Worm (Caenorhabditis elegans) whole organism, young adult: ENCODE data around the gene sri-21.

Source experiments
- B0019.2 ChIP-seq: fragments of 200-800 bp; sonication (Bioruptor generic); conservative IDR thresholded peaks from 2 replicates; pipeline ENCODE4 v1.3.6; 2022; ENCODE audit warnings: missing genetic modification reagents, missing genetic modification characterization, missing compliant biosample characterization
- B0336.3 ChIP-seq: fragments of 200-800 bp; sonication (Bioruptor generic); IDR thresholded peaks from 2 replicates; pipeline ENCODE4 v1.3.6; 2022; ENCODE audit warnings: missing genetic modification characterization, missing compliant biosample characterization
- D2030.7 ChIP-seq: fragments of 200-800 bp; sonication (Bioruptor generic); IDR thresholded peaks from 2 replicates; pipeline ENCODE4 v1.3.6; 2022; ENCODE audit warnings: missing genetic modification reagents, missing genetic modification characterization, missing compliant biosample characterization
- F37B4.10 ChIP-seq: fragments of 200-800 bp; sonication (Bioruptor generic); IDR thresholded peaks from 2 replicates; pipeline ENCODE4 v1.3.6; 2022; ENCODE audit warnings: missing genetic modification characterization, missing compliant biosample characterization
- F57A8.1 ChIP-seq: fragments of 200-800 bp; sonication (Bioruptor generic); optimal IDR thresholded peaks from 2 replicates; lab custom pipeline; 2018; ENCODE audit warnings: mild to moderate bottlenecking, missing genetic modification characterization, moderate library complexity, missing compliant biosample characterization
- K12H6.12 ChIP-seq: fragments of 200-800 bp; sonication (Bioruptor generic); optimal IDR thresholded peaks from 2 replicates; lab custom pipeline; 2018; ENCODE audit warnings: mild to moderate bottlenecking, missing genetic modification characterization, missing compliant biosample characterization
- Y53F4B.3 ChIP-seq: fragments of 200-800 bp; sonication (Bioruptor generic); IDR thresholded peaks from 2 replicates; pipeline ENCODE4 v1.3.6; 2022; ENCODE audit warnings: missing genetic modification reagents, missing genetic modification characterization, missing compliant biosample characterization
- Y79H2A.3 ChIP-seq: fragments of 200-800 bp; sonication (Bioruptor generic); conservative IDR thresholded peaks from 2 replicates; pipeline ENCODE4 v1.3.6; 2022; ENCODE audit warnings: missing genetic modification reagents, missing genetic modification characterization, missing compliant biosample characterization
- Y95B8A.8 ChIP-seq: fragments of 200-800 bp; sonication (Bioruptor generic); IDR thresholded peaks from 2 replicates; pipeline ENCODE4 v1.3.6; 2022; ENCODE audit warnings: missing genetic modification reagents, missing genetic modification characterization, missing compliant biosample characterization
- ZK185.1 ChIP-seq: sonication (generic microtip); optimal IDR thresholded peaks from 2 replicates; lab custom pipeline; 2016; ENCODE audit warnings: mild to moderate bottlenecking, missing genetic modification characterization, missing compliant biosample characterization; ENCODE audit not compliant: poor library complexity, severe bottlenecking
- akir-1 ChIP-seq: fragments of 200-800 bp; sonication (Bioruptor generic); optimal IDR thresholded peaks from 2 replicates; lab custom pipeline; 2018; ENCODE audit warnings: mild to moderate bottlenecking, missing genetic modification characterization, moderate library complexity, missing compliant biosample characterization
- ama-1 ChIP-seq, 3 experiments: fragments of 150-350 bp in 1 of 3; sonication (generic microtip) in 2 of 3; optimal IDR thresholded peaks; 2 replicates each; lab custom pipeline; 2014 to 2018; ENCODE audit warnings: missing biosample characterization in 2 of 3, missing genetic modification characterization in 2 of 3, missing genetic modification reagents in 2 of 3
- athp-1 ChIP-seq: sonication (generic microtip); optimal IDR thresholded peaks from 2 replicates; lab custom pipeline; 2017; ENCODE audit warnings: mild to moderate bottlenecking, missing genetic modification characterization, missing compliant biosample characterization
- cebp-1 ChIP-seq, 2 experiments: fragments of 200-800 bp in 1 of 2; sonication (Bioruptor generic) in 1 of 2; sonication (generic microtip) in 1 of 2; IDR thresholded peaks in 1 of 2; optimal IDR thresholded peaks in 1 of 2; 2 replicates each; pipeline versions ENCODE4 v1.3.6 to Lab custom; 2017 to 2022; ENCODE audit warnings: missing compliant biosample characterization in 2 of 2, missing genetic modification characterization in 2 of 2, mild to moderate bottlenecking in 1 of 2, missing genetic modification reagents in 1 of 2, moderate library complexity in 1 of 2
- die-1 ChIP-seq: sonication (generic microtip); optimal IDR thresholded peaks from 2 replicates; lab custom pipeline; 2016; ENCODE audit warnings: missing genotype, mild to moderate bottlenecking, missing genetic modification characterization, missing compliant biosample characterization
- dox-1 ChIP-seq: fragments of 200-800 bp; sonication (Bioruptor generic); IDR thresholded peaks from 2 replicates; pipeline ENCODE4 v1.3.6; 2022; ENCODE audit warnings: missing genetic modification reagents, missing genetic modification characterization, missing compliant biosample characterization
- dpl-1 ChIP-seq: fragments of 150-350 bp; optimal IDR thresholded peaks from 2 replicates; lab custom pipeline; 2014; ENCODE audit warnings: missing biosample characterization, missing genetic modification reagents, missing genetic modification characterization
- egl-18 ChIP-seq: fragments of 200-800 bp; sonication (Bioruptor generic); IDR thresholded peaks from 2 replicates; pipeline ENCODE4 v1.3.6; 2022; ENCODE audit warnings: missing genetic modification reagents, missing genetic modification characterization, missing compliant biosample characterization
- egl-44 ChIP-seq: fragments of 200-800 bp; sonication (Bioruptor generic); IDR thresholded peaks from 2 replicates; pipeline ENCODE4 v1.3.6; 2022; ENCODE audit warnings: missing genetic modification reagents, missing genetic modification characterization, missing compliant biosample characterization
- ets-4 ChIP-seq: fragments of 200-800 bp; sonication (Bioruptor generic); optimal IDR thresholded peaks from 2 replicates; lab custom pipeline; 2018; ENCODE audit warnings: mild to moderate bottlenecking, missing genetic modification characterization, missing compliant biosample characterization
- fkh-3 ChIP-seq: sonication (generic microtip); optimal IDR thresholded peaks from 2 replicates; lab custom pipeline; 2016; ENCODE audit warnings: mild to moderate bottlenecking, missing genetic modification characterization, missing compliant biosample characterization
- hmg-20 ChIP-seq: fragments of 200-800 bp; sonication (Bioruptor generic); IDR thresholded peaks from 2 replicates; pipeline ENCODE4 v1.3.6; 2022; ENCODE audit warnings: missing genetic modification reagents, missing genetic modification characterization, missing compliant biosample characterization
- let-607 ChIP-seq, 2 experiments: fragments of 200-800 bp in 1 of 2; sonication (Bioruptor generic) in 1 of 2; sonication (generic microtip) in 1 of 2; optimal IDR thresholded peaks; 2 replicates each; lab custom pipeline; 2016 to 2018; ENCODE audit warnings: mild to moderate bottlenecking in 2 of 2, missing compliant biosample characterization in 2 of 2, missing genetic modification characterization in 2 of 2, moderate library complexity in 2 of 2, missing genotype in 1 of 2
- lin-54 ChIP-seq: fragments of 200-800 bp; sonication (Bioruptor generic); optimal IDR thresholded peaks from 2 replicates; lab custom pipeline; 2018; ENCODE audit warnings: mild to moderate bottlenecking, missing genetic modification characterization, missing compliant biosample characterization
- lir-1 ChIP-seq: fragments of 200-800 bp; sonication (Bioruptor generic); conservative IDR thresholded peaks from 2 replicates; pipeline ENCODE4 v1.3.6; 2022; ENCODE audit warnings: missing genetic modification reagents, missing genetic modification characterization, missing compliant biosample characterization
- lsy-27 ChIP-seq: sonication (generic microtip); optimal IDR thresholded peaks from 2 replicates; lab custom pipeline; 2017; ENCODE audit warnings: missing genetic modification characterization, mild to moderate bottlenecking, missing compliant biosample characterization, antibody characterized with exemption, missing genotype, borderline replicate concordance; ENCODE audit not compliant: insufficient read depth
- madf-10 ChIP-seq: sonication (generic microtip); optimal IDR thresholded peaks from 2 replicates; lab custom pipeline; 2016; ENCODE audit warnings: mild to moderate bottlenecking, missing genetic modification characterization, missing compliant biosample characterization
- madf-8 ChIP-seq: fragments of 200-800 bp; sonication (Bioruptor generic); conservative IDR thresholded peaks from 2 replicates; pipeline ENCODE4 v1.3.6; 2022; ENCODE audit warnings: missing genetic modification reagents, missing genetic modification characterization, missing compliant biosample characterization
- mes-4 ChIP-seq: sonication (generic microtip); optimal IDR thresholded peaks from 2 replicates; lab custom pipeline; 2016; ENCODE audit warnings: missing genotype, missing genetic modification characterization, missing compliant biosample characterization
- nhr-179 ChIP-seq: sonication (generic microtip); optimal IDR thresholded peaks from 2 replicates; lab custom pipeline; 2016; ENCODE audit warnings: mild to moderate bottlenecking, missing genetic modification characterization, missing compliant biosample characterization
- nhr-80 ChIP-seq: sonication (generic microtip); optimal IDR thresholded peaks from 2 replicates; lab custom pipeline; 2016; ENCODE audit warnings: missing genetic modification characterization, missing compliant biosample characterization
- rec-8 ChIP-seq, 2 experiments: sonication (generic microtip); optimal IDR thresholded peaks; 2 replicates each; lab custom pipeline; 2016; ENCODE audit warnings: mild to moderate bottlenecking in 2 of 2, missing genetic modification characterization in 2 of 2, missing genetic modification reagents in 2 of 2, missing genotype in 2 of 2, missing biosample characterization in 1 of 2, missing compliant biosample characterization in 1 of 2, moderate library complexity in 1 of 2
- repo-1 ChIP-seq: sonication (generic microtip); optimal IDR thresholded peaks from 2 replicates; lab custom pipeline; 2017; ENCODE audit warnings: mild to moderate bottlenecking, missing genetic modification characterization, missing compliant biosample characterization
- sdz-38 ChIP-seq: sonication (generic microtip); optimal IDR thresholded peaks from 2 replicates; lab custom pipeline; 2016; ENCODE audit warnings: missing genotype, missing genetic modification characterization, missing compliant biosample characterization
- snpc-1.3 ChIP-seq: sonication (generic microtip); optimal IDR thresholded peaks from 2 replicates; lab custom pipeline; 2017; ENCODE audit warnings: missing genetic modification characterization, mild to moderate bottlenecking, missing compliant biosample characterization, antibody characterized with exemption, moderate library complexity, missing genotype, missing genetic modification reagents; ENCODE audit not compliant: insufficient read depth
- sptf-2 ChIP-seq: fragments of 200-800 bp; sonication (Bioruptor generic); optimal IDR thresholded peaks from 2 replicates; lab custom pipeline; 2018; ENCODE audit warnings: mild to moderate bottlenecking, missing genetic modification characterization, missing compliant biosample characterization
- tbp1 ChIP-seq: fragments of 200-800 bp; sonication (Bioruptor generic); optimal IDR thresholded peaks from 2 replicates; lab custom pipeline; 2018; ENCODE audit warnings: mild to moderate bottlenecking, missing genetic modification characterization, missing compliant biosample characterization
- unc-130 ChIP-seq: sonication (generic microtip); optimal IDR thresholded peaks from 2 replicates; lab custom pipeline; 2016; ENCODE audit warnings: missing genetic modification reagents, missing genetic modification characterization, missing compliant biosample characterization
- zfh-2 ChIP-seq: fragments of 200-800 bp; sonication (Bioruptor generic); conservative IDR thresholded peaks from 2 replicates; pipeline ENCODE4 v1.3.6; 2022; ENCODE audit warnings: missing genetic modification reagents, missing genetic modification characterization, missing compliant biosample characterization
- ztf-18 ChIP-seq: sonication (generic microtip); optimal IDR thresholded peaks from 2 replicates; lab custom pipeline; 2016; ENCODE audit warnings: missing genotype, mild to moderate bottlenecking, missing genetic modification characterization, missing compliant biosample characterization
- ztf-3 ChIP-seq: fragments of 200-800 bp; sonication (Bioruptor generic); optimal IDR thresholded peaks from 2 replicates; lab custom pipeline; 2018; ENCODE audit warnings: mild to moderate bottlenecking, missing genetic modification characterization, missing compliant biosample characterization
- ztf-6 ChIP-seq: fragments of 200-800 bp; sonication (Bioruptor generic); IDR thresholded peaks from 2 replicates; pipeline ENCODE4 v1.3.6; 2022; ENCODE audit warnings: missing genetic modification reagents, missing genetic modification characterization, missing compliant biosample characterization

sri-21 gene

DNA sequence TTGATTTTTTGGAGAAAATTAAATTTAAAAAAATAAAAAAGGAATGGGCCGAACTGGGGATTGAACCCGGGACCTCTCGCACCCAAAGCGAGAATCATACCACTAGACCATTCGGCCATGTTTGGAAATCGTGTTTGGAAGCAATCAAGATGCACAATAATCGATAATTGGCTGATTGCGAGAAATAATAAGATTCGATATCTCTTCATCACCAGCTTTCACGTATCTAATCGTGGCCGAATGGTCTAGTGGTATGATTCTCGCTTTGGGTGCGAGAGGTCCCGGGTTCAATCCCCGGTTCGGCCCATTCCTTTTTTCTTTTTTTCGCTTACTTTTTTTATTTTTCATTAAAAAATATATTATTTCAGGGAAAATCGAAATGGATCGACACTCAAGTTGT, 32.4 kb downstream of the sri-21 start (continued):
- TF ChIP-seq hmg-20 (GFP tag; lab: Robert Waterston, UW): no peak
- peak in 1 of 2 experiments; percentile 35 for TF ChIP-seq rec-8 (tag; optimal IDR thresholded peaks at IDR 0.05; lab: Kevin White, UChicago)
- no peak for TF ChIP-seq lsy-27 (tag; lab: Kevin White, UChicago)
- TF ChIP-seq die-1 (tag; lab: Kevin White, UChicago): peak; percentile 54
- no peak for TF ChIP-seq akir-1 (GFP tag; lab: Kevin White, UChicago)
- TF ChIP-seq tbp1 (GFP tag; lab: Kevin White, UChicago): peak; percentile 87
- no peak for TF ChIP-seq fkh-3 (tag; lab: Kevin White, UChicago)
- no peak for TF ChIP-seq ztf-18 (tag; lab: Kevin White, UChicago)
- no peak for TF ChIP-seq B0019.2
- TF ChIP-seq madf-10 (tag; lab: Kevin White, UChicago): no peak
- no peak for TF ChIP-seq ama-1 (optimal IDR thresholded peaks at IDR 0.05; lab: Kevin White, UChicago)
- TF ChIP-seq ama-1 (GFP tag; optimal IDR thresholded peaks at IDR 0.05; lab: Kevin White, UChicago): peak in 1 of 2 experiments; percentile 86
- no peak for TF ChIP-seq nhr-179 (tag; lab: Kevin White, UChicago)
- peak; percentile 31 for TF ChIP-seq snpc-1.3 (tag; lab: Kevin White, UChicago)
- TF ChIP-seq let-607 (tag; optimal IDR thresholded peaks at IDR 0.05; lab: Kevin White, UChicago): no peak
- TF ChIP-seq F57A8.1 (GFP tag; lab: Kevin White, UChicago): no peak
- no peak for TF ChIP-seq ets-4
- no peak for TF ChIP-seq sptf-2 (GFP tag; lab: Kevin White, UChicago)
- no peak for TF ChIP-seq dox-1 (GFP tag; lab: Robert Waterston, UW)

DNA sequence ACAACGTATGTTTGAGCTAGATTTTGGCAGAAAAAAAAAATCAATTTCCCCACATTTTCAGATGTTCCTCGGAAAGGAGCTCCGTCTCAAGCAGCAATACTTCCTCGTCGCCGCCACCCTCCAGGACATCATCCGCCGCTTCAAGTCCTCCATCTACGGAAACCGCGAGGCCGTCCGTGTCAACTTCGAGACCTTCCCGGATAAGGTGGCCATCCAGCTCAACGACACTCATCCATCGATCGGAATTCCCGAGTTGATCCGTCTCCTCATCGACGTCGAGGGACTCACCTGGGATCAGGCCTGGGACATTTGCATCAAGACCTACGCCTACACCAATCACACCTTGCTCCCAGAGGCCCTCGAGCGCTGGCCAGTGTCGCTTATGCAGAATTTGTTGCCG, 33.0 kb downstream of the sri-21 start:
- no peak for TF ChIP-seq hmg-20 (GFP tag; lab: Robert Waterston, UW)
- peak; percentile 59; the same call in 1 of the 2 replicates for TF ChIP-seq zfh-2 (GFP tag; lab: Robert Waterston, UW)

DNA sequence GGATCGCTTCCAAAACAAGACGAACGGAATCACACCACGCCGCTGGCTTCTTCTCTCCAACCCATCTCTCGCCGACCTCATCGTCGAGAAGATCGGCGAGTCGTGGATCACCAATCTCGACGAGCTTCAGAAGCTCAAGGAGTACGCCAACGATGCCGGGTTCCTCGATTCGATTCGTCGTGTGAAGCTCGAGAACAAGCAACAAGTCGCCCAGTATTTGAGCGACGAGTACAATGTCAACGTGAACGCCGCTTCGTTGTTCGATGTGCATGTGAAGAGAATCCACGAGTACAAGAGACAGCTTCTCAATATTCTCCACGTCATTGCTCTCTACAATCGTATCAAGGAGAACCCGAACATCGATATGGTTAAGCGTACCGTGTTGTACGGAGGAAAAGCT, 34.0 kb downstream of the sri-21 start:
- TF ChIP-seq Y79H2A.3: no peak
- no peak for TF ChIP-seq egl-44 (GFP tag; lab: Robert Waterston, UW)
- TF ChIP-seq mes-4 (tag; lab: Kevin White, UChicago): no peak
- TF ChIP-seq ztf-6 (GFP tag; lab: Robert Waterston, UW): no peak
- no peak for TF ChIP-seq F57A8.1 (GFP tag; lab: Kevin White, UChicago)
- no peak for TF ChIP-seq unc-130
- no peak for TF ChIP-seq zfh-2 (GFP tag; lab: Robert Waterston, UW)
- no peak for TF ChIP-seq lin-54 (GFP tag; lab: Kevin White, UChicago)
- TF ChIP-seq ztf-3 (GFP tag; lab: Kevin White, UChicago): no peak
- TF ChIP-seq, all 124 proteins: peak for 0

DNA sequence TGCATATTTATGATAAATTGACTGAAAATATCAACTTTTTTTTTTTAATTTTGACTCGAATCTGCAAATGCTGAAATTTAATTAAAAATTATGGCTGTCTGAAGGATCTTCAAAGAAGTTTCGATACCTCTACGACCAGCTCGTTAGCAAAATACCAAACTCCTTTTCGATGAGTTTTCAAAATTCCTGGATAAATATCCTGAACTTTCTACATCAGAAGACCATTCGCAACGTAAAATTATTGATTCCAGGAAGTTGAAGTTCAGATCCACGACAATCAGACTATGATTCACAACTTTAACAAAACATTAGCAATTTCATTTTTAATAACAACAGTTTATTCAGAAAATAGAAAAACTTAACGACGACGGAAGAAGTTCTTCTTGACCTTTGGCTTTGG, 35.4 kb downstream of the sri-21 start:
- TF ChIP-seq K12H6.12 (no peak), unc-130 (peak; percentile 90), nhr-80 (tag; lab: Kevin White, UChicago) (no peak), D2030.7 (GFP tag; lab: Robert Waterston, UW) (peak; percentile 88), repo-1 (tag; lab: Kevin White, UChicago) (no peak), sdz-38 (tag; lab: Kevin White, UChicago) (no peak), Y95B8A.8 (no peak), lir-1 (GFP tag; lab: Robert Waterston, UW) (no peak), dox-1 (GFP tag; lab: Robert Waterston, UW) (no peak), cebp-1 (GFP tag; IDR thresholded peaks at IDR 0.05; lab: Robert Waterston, UW) (no peak), cebp-1 (tag; optimal IDR thresholded peaks at IDR 0.05; lab: Kevin White, UChicago) (peak; percentile 41), egl-18 (GFP tag; lab: Robert Waterston, UW) (no peak), dpl-1 (GFP tag; lab: Kevin White, UChicago) (no peak), ztf-6 (GFP tag; lab: Robert Waterston, UW) (no peak), Y53F4B.3 (GFP tag; lab: Robert Waterston, UW) (no peak), madf-8 (GFP tag; lab: Robert Waterston, UW) (no peak; the same call in 1 of the 2 replicates), ztf-3 (GFP tag; lab: Kevin White, UChicago) (no peak), B0336.3 (peak; percentile 93), F37B4.10 (GFP tag; lab: Robert Waterston, UW) (no peak), athp-1 (tag; lab: Kevin White, UChicago) (peak; percentile 51), rec-8 (tag; optimal IDR thresholded peaks at IDR 0.05; lab: Kevin White, UChicago) (peak in 1 of 2 experiments; percentile 17), ZK185.1 (tag; lab: Kevin White, UChicago) (no peak)
